Fruit fly (Drosophila melanogaster): Measurements from ENCODE around the gene B9d2.

B9d2 gene

dm6 chr2L:6130522-6131073 is at the start of gene B9d2, which contains the start of the genes tctn and CG9222:
Gene B9d2 (minus strand): TSS chr2L:6130651.
Gene tctn (minus strand): TSS chr2L:6130651.
Gene CG9222 (plus strand): TSS chr2L:6131023.
- no peak for TF ChIP-seq CG12744 (GFP tag; optimal IDR thresholded peaks at IDR 0.05)
- no peak for TF ChIP-seq gcm (GFP tag; optimal IDR thresholded peaks at IDR 0.05)
- peak; percentile 95 for TF ChIP-seq CG15514 (GFP tag; optimal IDR thresholded peaks at IDR 0.05)
- TF ChIP-seq ttk (GFP tag; IDR thresholded peaks at IDR 0.05), result no peak
- TF ChIP-seq CG8089 (GFP tag; optimal IDR thresholded peaks at IDR 0.05), result no peak
- TF ChIP-seq Mes4 (GFP tag; optimal IDR thresholded peaks at IDR 0.05), result no peak
- no peak for TF ChIP-seq CG11695 (GFP tag; IDR thresholded peaks at IDR 0.05)
- TF ChIP-seq CG9932 (GFP tag; IDR thresholded peaks at IDR 0.05), result no peak
- TF ChIP-seq CG31365 (tag; optimal IDR thresholded peaks at IDR 0.05), result no peak
- TF ChIP-seq trem (tag; optimal IDR thresholded peaks at IDR 0.05), result peak; percentile 98
- TF ChIP-seq stwl (tag; optimal IDR thresholded peaks at IDR 0.05), result peak; percentile 84
- TF ChIP-seq C15 (GFP tag; IDR thresholded peaks at IDR 0.05), result no peak
- no peak for TF ChIP-seq pum (GFP tag; optimal IDR thresholded peaks at IDR 0.05)
- no peak for TF ChIP-seq tx (GFP tag; optimal IDR thresholded peaks at IDR 0.05)
- TF ChIP-seq chm (GFP tag; IDR thresholded peaks at IDR 0.05), result no peak
- TF ChIP-seq CG2712 (tag; optimal IDR thresholded peaks at IDR 0.05), result no peak
- TF ChIP-seq Myb (GFP tag; optimal IDR thresholded peaks at IDR 0.05), result peak; percentile 35

- TF ChIP-seq CG14441 (GFP tag; IDR thresholded peaks at IDR 0.05) (no peak), salm (tag; optimal IDR thresholded peaks at IDR 0.05) (no peak), CG3065 (GFP tag; optimal IDR thresholded peaks at IDR 0.05) (no peak), Dad (GFP tag; optimal IDR thresholded peaks at IDR 0.05) (no peak), CG31365 (tag; optimal IDR thresholded peaks at IDR 0.05) (no peak), zfh1 (GFP tag; IDR thresholded peaks at IDR 0.05) (0 out of 3 replicates have a peak, but pooled peaks have one; percentile 4), NC2β (GFP tag; optimal IDR thresholded peaks at IDR 0.05) (no peak), chif (GFP tag; optimal IDR thresholded peaks at IDR 0.05) (no peak), Deaf1 (tag; optimal IDR thresholded peaks at IDR 0.05) (no peak), fru (optimal IDR thresholded peaks at IDR 0.05) (no peak), esg (GFP tag; conservative IDR thresholded peaks at IDR 0.05) (no peak), grn (GFP tag; optimal IDR thresholded peaks at IDR 0.05) (peak; percentile 89), Camta (GFP tag; optimal IDR thresholded peaks at IDR 0.05) (no peak), Eip74EF (GFP tag; optimal IDR thresholded peaks at IDR 0.05) (no peak), CG5245 (GFP tag; optimal IDR thresholded peaks at IDR 0.05) (no peak), al (GFP tag; IDR thresholded peaks at IDR 0.05) (no peak), Gsc (GFP tag; IDR thresholded peaks at IDR 0.05) (no peak), Elba2 (GFP tag; optimal IDR thresholded peaks at IDR 0.05) (no peak), mirr (GFP tag; optimal IDR thresholded peaks at IDR 0.05) (no peak), HHEX (GFP tag; optimal IDR thresholded peaks at IDR 0.05) (no peak), kni (GFP tag; optimal IDR thresholded peaks at IDR 0.05) (peak; percentile 15), H2.0 (GFP tag; IDR thresholded peaks at IDR 0.05) (no peak), Blimp-1 (GFP tag; optimal IDR thresholded peaks at IDR 0.05) (peak; percentile 44), Atf3 (GFP tag; optimal IDR thresholded peaks at IDR 0.05) (no peak), CG17385 (GFP tag; optimal IDR thresholded peaks at IDR 0.05) (no peak), toy (GFP tag; IDR thresholded peaks at IDR 0.05) (no peak), Bdp1 (GFP tag; optimal IDR thresholded peaks at IDR 0.05) (no peak), CG6272 (GFP tag; IDR thresholded peaks at IDR 0.05) (no peak), hkb (optimal IDR thresholded peaks at IDR 0.05) (no peak), hkb (GFP tag; IDR thresholded peaks at IDR 0.05) (no peak), pros (GFP tag; optimal IDR thresholded peaks at IDR 0.05) (peak; percentile 56), Stat92E (GFP tag; optimal IDR thresholded peaks at IDR 0.05) (peak in 1 of 3 experiments; percentile 39), crol (GFP tag; IDR thresholded peaks at IDR 0.05) (peak; percentile 17; the same call in 1 of the 2 replicates), chn (GFP tag; optimal IDR thresholded peaks at IDR 0.05) (no peak), CG33213 (GFP tag; optimal IDR thresholded peaks at IDR 0.05) (no peak), vfl (GFP tag; optimal IDR thresholded peaks at IDR 0.05) (no peak)
These were observed 49.5 kb upstream of the B9d2 start for dm6 chr2L:6179990-6180389.

All from whole organism, embryonic.